Worm (Caenorhabditis elegans): Measurements from ENCODE around the gene M60.4.

DNA sequence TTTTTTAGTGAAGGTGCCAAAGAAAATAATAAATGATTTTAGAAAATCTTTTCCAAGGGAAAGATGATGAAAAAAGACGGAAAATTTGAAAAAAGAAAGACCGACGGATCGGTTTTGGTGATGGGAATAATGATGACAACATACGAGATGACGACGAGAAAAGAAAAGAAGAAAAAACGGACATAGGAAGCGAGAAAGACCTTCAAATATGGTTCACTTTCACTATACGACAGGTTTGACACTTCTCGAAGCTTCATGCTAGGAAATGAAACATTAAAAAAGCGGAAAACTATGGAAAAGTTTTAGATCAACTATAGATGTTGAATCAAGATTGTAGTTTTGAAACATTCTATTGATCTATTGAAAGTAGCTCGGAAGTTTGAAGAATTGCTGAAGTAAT, 35.9 kb downstream of the M60.4 start:
- no peak for TF ChIP-seq T22C8.4 (GFP tag; IDR thresholded peaks at IDR 0.05)
- no peak for TF ChIP-seq tab-1 (GFP tag; IDR thresholded peaks at IDR 0.05)
- no peak for TF ChIP-seq flt-1 (GFP tag; IDR thresholded peaks at IDR 0.05)
- no peak for TF ChIP-seq ztf-23 (GFP tag; IDR thresholded peaks at IDR 0.05)
- TF ChIP-seq med-1 (GFP tag; optimal IDR thresholded peaks at IDR 0.05; ENCODE audit: insufficient read depth) = no peak
- no peak for TF ChIP-seq ztf-29 (GFP tag; IDR thresholded peaks at IDR 0.05)
